Worm (Caenorhabditis elegans): ENCODE measurements around the gene fbxc-42.
"Not testable (repeated sequence)": the region's sequence is repeated elsewhere in the genome, so short reads cannot be mapped to it uniquely, and the experiment has no call there.

DNA sequence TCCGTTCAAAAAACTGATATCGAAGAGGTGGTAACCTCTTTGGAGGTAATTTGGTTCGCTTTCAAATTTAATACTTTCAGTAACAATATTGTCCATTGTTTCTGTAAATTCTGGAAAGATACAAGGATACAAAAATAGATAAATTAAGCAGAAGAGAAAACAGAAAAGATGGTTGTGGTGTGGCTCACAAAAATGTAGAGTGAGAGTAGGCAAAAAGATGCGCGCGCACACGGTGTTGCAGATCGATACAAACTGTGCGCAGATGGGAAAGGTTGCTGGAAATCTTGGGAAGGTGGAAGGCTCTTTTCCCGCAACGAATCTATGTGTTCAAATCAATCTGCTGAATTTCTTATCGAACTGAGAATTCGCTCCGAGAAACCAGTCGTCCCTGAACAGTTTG, 33.3 kb downstream of the fbxc-42 start, which contains the start of gene btb-11:
- TF ChIP-seq him-1, dao-5 (tag; optimal IDR thresholded peaks at IDR 0.05): not testable (repeated sequence)
